Fruit fly (Drosophila melanogaster) whole organism, prepupa: ENCODE measurements around the gene CG15169.
A peak's percentile ranks its signal among the peaks of the same experiment; 100 is the strongest.

ENCODE experiments used
- Blimp-1 ChIP-seq: fragments of 200-800 bp; sonication (Bioruptor generic); optimal IDR thresholded peaks from 3 replicates; lab custom pipeline; 2017; ENCODE audit warnings: missing biosample characterization, missing genetic modification characterization, mild to moderate bottlenecking, moderate library complexity, missing genetic modification reagents
- CG10631 ChIP-seq: fragments of 200-800 bp; sonication (Bioruptor generic); optimal IDR thresholded peaks from 2 replicates; lab custom pipeline; 2016; ENCODE audit warnings: missing biosample characterization, missing genetic modification characterization
- CG11294 ChIP-seq: fragments of 200-800 bp; sonication (Bioruptor generic); IDR thresholded peaks from 2 replicates; pipeline ENCODE4 v1.3.6; 2022; ENCODE audit warnings: missing biosample characterization, missing genetic modification characterization
- CG11902 ChIP-seq: fragments of 200-800 bp; sonication (Bioruptor generic); optimal IDR thresholded peaks from 3 replicates; lab custom pipeline; 2016; ENCODE audit warnings: missing biosample characterization, missing genetic modification characterization
- CG15336 ChIP-seq: fragments of 200-800 bp; sonication (Bioruptor generic); IDR thresholded peaks from 2 replicates; pipeline ENCODE4 v1.3.6; 2022; ENCODE audit warnings: missing biosample characterization, missing genetic modification characterization
- CG34406 ChIP-seq: fragments of 200-800 bp; sonication (Bioruptor generic); optimal IDR thresholded peaks from 3 replicates; lab custom pipeline; 2016; ENCODE audit warnings: missing biosample characterization, missing genetic modification characterization
- CG3919 ChIP-seq: fragments of 200-800 bp; sonication (Bioruptor generic); optimal IDR thresholded peaks from 3 replicates; lab custom pipeline; 2016; ENCODE audit warnings: missing biosample characterization, missing genetic modification characterization
- CG4318 ChIP-seq: fragments of 200-800 bp; sonication (Bioruptor generic); optimal IDR thresholded peaks from 3 replicates; lab custom pipeline; 2017; ENCODE audit warnings: missing biosample characterization, mild to moderate bottlenecking, missing genetic modification characterization
- CG6163 ChIP-seq: fragments of 200-800 bp; sonication (Bioruptor generic); IDR thresholded peaks from 3 replicates; pipeline ENCODE4 v1.3.6; 2022; ENCODE audit warnings: missing biosample characterization, missing genetic modification characterization
- CG6276 ChIP-seq: fragments of 200-800 bp; sonication (Bioruptor generic); optimal IDR thresholded peaks from 2 replicates; lab custom pipeline; 2017; ENCODE audit warnings: missing biosample characterization, mild to moderate bottlenecking, missing genetic modification characterization
- CG6792 ChIP-seq: fragments of 200-800 bp; sonication (Bioruptor generic); optimal IDR thresholded peaks from 3 replicates; lab custom pipeline; 2016; ENCODE audit warnings: missing biosample characterization, missing genetic modification characterization
- CG6854 ChIP-seq: fragments of 200-800 bp; sonication (Bioruptor generic); optimal IDR thresholded peaks from 2 replicates; lab custom pipeline; 2017; ENCODE audit warnings: missing biosample characterization, mild to moderate bottlenecking, missing genetic modification characterization
- CG7368 ChIP-seq: fragments of 200-800 bp; sonication (Bioruptor generic); optimal IDR thresholded peaks from 3 replicates; lab custom pipeline; 2016; ENCODE audit warnings: missing biosample characterization, missing genetic modification characterization
- CG8119 ChIP-seq: fragments of 200-800 bp; sonication (Bioruptor generic); IDR thresholded peaks from 3 replicates; pipeline ENCODE4 v1.3.6; 2022; ENCODE audit warnings: missing biosample characterization, missing genetic modification characterization
- Eip75B ChIP-seq: fragments of 200-800 bp; sonication (Bioruptor generic); optimal IDR thresholded peaks from 3 replicates; lab custom pipeline; 2016; ENCODE audit warnings: missing biosample characterization, missing genetic modification characterization
- Eip78C ChIP-seq: fragments of 200-800 bp; sonication (Bioruptor generic); peaks from one replicate; lab custom pipeline; 2016; ENCODE audit warnings: missing biosample characterization, missing genetic modification characterization
- Ets21C ChIP-seq: fragments of 200-800 bp; sonication (Bioruptor generic); optimal IDR thresholded peaks from 3 replicates; lab custom pipeline; 2016; ENCODE audit warnings: missing biosample characterization, missing genetic modification characterization
- Gug ChIP-seq: fragments of 200-800 bp; sonication (Bioruptor generic); IDR thresholded peaks from 2 replicates; pipeline ENCODE4 v1.3.6; 2022; ENCODE audit warnings: missing biosample characterization, missing genetic modification characterization
- Hr39 ChIP-seq: fragments of 200-800 bp; sonication (Bioruptor generic); optimal IDR thresholded peaks from 2 replicates; lab custom pipeline; 2016; ENCODE audit warnings: missing biosample characterization, missing genetic modification characterization
- Hr4 ChIP-seq: fragments of 200-800 bp; sonication (Bioruptor generic); optimal IDR thresholded peaks from 3 replicates; lab custom pipeline; 2016; ENCODE audit warnings: missing biosample characterization, missing genetic modification characterization
- Lpt ChIP-seq: fragments of 200-800 bp; sonication (Bioruptor generic); optimal IDR thresholded peaks from 3 replicates; lab custom pipeline; 2016; ENCODE audit warnings: missing biosample characterization, missing genetic modification characterization
- Met ChIP-seq: fragments of 200-800 bp; sonication (Bioruptor generic); optimal IDR thresholded peaks from 3 replicates; lab custom pipeline; 2016; ENCODE audit warnings: missing biosample characterization, missing genetic modification characterization
- OdsH ChIP-seq: fragments of 200-800 bp; sonication (Bioruptor generic); optimal IDR thresholded peaks from 3 replicates; lab custom pipeline; 2016; ENCODE audit warnings: missing biosample characterization, missing genetic modification characterization
- Sox14 ChIP-seq: fragments of 200-800 bp; sonication (Bioruptor generic); optimal IDR thresholded peaks from 3 replicates; lab custom pipeline; 2016; ENCODE audit warnings: missing biosample characterization, missing genetic modification characterization
- Sox15 ChIP-seq: fragments of 200-800 bp; sonication (Bioruptor generic); optimal IDR thresholded peaks from 3 replicates; lab custom pipeline; 2016; ENCODE audit warnings: missing biosample characterization, missing genetic modification characterization
- achi ChIP-seq: fragments of 200-800 bp; sonication (Bioruptor generic); optimal IDR thresholded peaks from 3 replicates; lab custom pipeline; 2016; ENCODE audit warnings: missing biosample characterization, missing genetic modification characterization
- acj6 ChIP-seq: fragments of 200-800 bp; sonication (Bioruptor generic); optimal IDR thresholded peaks from 3 replicates; lab custom pipeline; 2016; ENCODE audit warnings: missing biosample characterization, missing genetic modification characterization
- cyc ChIP-seq: fragments of 200-800 bp; sonication (Bioruptor generic); optimal IDR thresholded peaks from 3 replicates; lab custom pipeline; 2016; ENCODE audit warnings: missing biosample characterization, missing genetic modification characterization
- dac ChIP-seq: fragments of 200-800 bp; sonication (Bioruptor generic); optimal IDR thresholded peaks from 2 replicates; lab custom pipeline; 2017; ENCODE audit warnings: missing biosample characterization, mild to moderate bottlenecking, missing genetic modification characterization
- dsx ChIP-seq: fragments of 200-800 bp; optimal IDR thresholded peaks from 3 replicates; lab custom pipeline; 2019; ENCODE audit warnings: missing biosample characterization, mild to moderate bottlenecking, missing genetic modification characterization, moderate library complexity; ENCODE audit not compliant: poor library complexity, severe bottlenecking
- eg ChIP-seq: fragments of 200-800 bp; sonication (Bioruptor generic); IDR thresholded peaks from 3 replicates; pipeline ENCODE4 v1.3.6; 2022; ENCODE audit warnings: missing biosample characterization, missing genetic modification characterization
- esn ChIP-seq: fragments of 200-800 bp; sonication (Bioruptor generic); optimal IDR thresholded peaks from 2 replicates; lab custom pipeline; 2016; ENCODE audit warnings: missing biosample characterization, mild to moderate bottlenecking, missing genetic modification characterization, moderate library complexity
- fd59A ChIP-seq: fragments of 200-800 bp; sonication (Bioruptor generic); optimal IDR thresholded peaks from 2 replicates; lab custom pipeline; 2017; ENCODE audit warnings: missing biosample characterization, mild to moderate bottlenecking, missing genetic modification characterization, missing genetic modification reagents
- fkh ChIP-seq: fragments of 200-800 bp; sonication (Bioruptor generic); optimal IDR thresholded peaks from 3 replicates; lab custom pipeline; 2017; ENCODE audit warnings: missing biosample characterization, mild to moderate bottlenecking, missing genetic modification characterization, moderate library complexity
- lz ChIP-seq: fragments of 200-800 bp; sonication (Bioruptor generic); optimal IDR thresholded peaks from 3 replicates; lab custom pipeline; 2016; ENCODE audit warnings: missing biosample characterization, missing genetic modification characterization
- net ChIP-seq: fragments of 200-800 bp; sonication (Bioruptor generic); optimal IDR thresholded peaks from 3 replicates; lab custom pipeline; 2016; ENCODE audit warnings: missing biosample characterization, missing genetic modification characterization
- pdm3 ChIP-seq: fragments of 200-800 bp; sonication (Bioruptor generic); optimal IDR thresholded peaks from 3 replicates; lab custom pipeline; 2016; ENCODE audit warnings: missing biosample characterization, missing genetic modification characterization
- salr ChIP-seq, 2 experiments: fragments of 200-800 bp; sonication (Bioruptor generic); optimal IDR thresholded peaks; 3 replicates each; lab custom pipeline; 2016 to 2018; ENCODE audit warnings: missing biosample characterization in 2 of 2, missing genetic modification characterization in 2 of 2, mild to moderate bottlenecking in 1 of 2
- spab ChIP-seq: fragments of 200-800 bp; sonication (Bioruptor generic); optimal IDR thresholded peaks from 2 replicates; lab custom pipeline; 2017; ENCODE audit warnings: missing biosample characterization, mild to moderate bottlenecking, missing genetic modification characterization, missing genetic modification reagents
- ss ChIP-seq, 2 experiments: fragments of 200-800 bp; sonication (Bioruptor generic); optimal IDR thresholded peaks; 2 replicates in 1 of 2; 3 replicates in 1 of 2; lab custom pipeline; 2017 to 2018; ENCODE audit warnings: mild to moderate bottlenecking in 2 of 2, missing biosample characterization in 2 of 2, missing genetic modification characterization in 2 of 2, moderate library complexity in 1 of 2
- svp ChIP-seq: fragments of 200-800 bp; sonication (Bioruptor generic); peaks from one replicate; lab custom pipeline; 2016; ENCODE audit warnings: missing biosample characterization, missing genetic modification characterization
- topi ChIP-seq: fragments of 200-800 bp; sonication (Bioruptor generic); optimal IDR thresholded peaks from 3 replicates; lab custom pipeline; 2016; ENCODE audit warnings: missing biosample characterization, missing genetic modification characterization
- vri ChIP-seq: fragments of 200-800 bp; sonication (Bioruptor generic); optimal IDR thresholded peaks from 3 replicates; lab custom pipeline; 2016; ENCODE audit warnings: missing biosample characterization, mild to moderate bottlenecking, missing genetic modification characterization

Gene CG15169

DNA sequence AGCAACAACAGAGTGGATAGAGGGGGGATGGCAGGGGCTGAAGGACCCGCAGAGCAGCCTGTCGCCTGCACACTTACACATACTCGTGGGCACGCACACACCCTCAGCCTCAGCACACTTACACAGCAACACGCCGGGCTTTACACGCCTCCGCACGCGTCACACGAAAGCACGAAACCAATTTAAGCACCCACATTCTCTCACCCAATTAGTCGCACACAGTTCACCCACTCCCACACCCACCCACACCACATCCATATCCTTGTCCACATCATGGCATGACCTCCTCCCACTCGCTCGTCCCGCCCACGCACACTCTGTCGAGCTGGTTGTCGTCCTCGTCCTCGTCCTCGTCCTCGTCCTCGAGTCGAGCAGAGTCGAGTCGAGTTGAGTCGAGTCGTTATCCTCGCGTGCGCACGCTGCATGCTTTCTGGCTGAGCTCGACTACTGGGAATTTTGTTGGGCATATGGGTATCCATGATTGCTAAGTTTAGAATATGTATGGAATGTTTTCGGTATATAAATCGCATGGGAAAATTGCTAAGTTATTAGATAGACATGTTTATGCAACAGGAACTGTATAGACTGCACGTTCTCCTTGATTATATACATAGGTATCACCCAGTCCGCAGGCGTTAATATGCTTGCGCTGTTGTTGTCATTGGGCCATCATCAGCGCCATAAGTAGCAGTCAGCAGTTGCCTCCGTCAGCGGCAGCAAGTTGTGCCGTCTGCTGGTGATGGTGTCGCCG, 21.2 kb downstream of the CG15169 start (continued):
- TF ChIP-seq svp (GFP tag; lab: Kevin White, UChicago) (peak; percentile 85), dsx (GFP tag; lab: Kevin White, UChicago) (peak; percentile 70), Hr4 (GFP tag; lab: Kevin White, UChicago) (peak; percentile 75), cyc (GFP tag; lab: Kevin White, UChicago) (peak; percentile 75), achi (GFP tag; lab: Kevin White, UChicago) (peak; percentile 71), esn (GFP tag; lab: Kevin White, UChicago) (peak; percentile 77), CG6276 (peak; percentile 57), acj6 (GFP tag; lab: Kevin White, UChicago) (peak; percentile 70), vri (peak; percentile 54), CG4318 (GFP tag; lab: Kevin White, UChicago) (no peak), salr (GFP tag; optimal IDR thresholded peaks at IDR 0.05; lab: Kevin White, UChicago) (peak; percentile 51 to 62), Met (GFP tag; lab: Kevin White, UChicago) (peak; percentile 74), Blimp-1 (GFP tag; lab: Kevin White, UChicago) (no peak), fkh (GFP tag; lab: Kevin White, UChicago) (peak; percentile 15), net (GFP tag; lab: Kevin White, UChicago) (peak; percentile 67), CG15336 (GFP tag; lab: Robert Waterston, UW) (peak; percentile 63), CG6792 (peak; percentile 75), CG10631 (GFP tag; lab: Kevin White, UChicago) (peak; percentile 73)

- TF ChIP-seq CG6854 (no peak), svp (GFP tag; lab: Kevin White, UChicago) (peak; percentile 9)
Measured at dm6 chr2L:19012776-19013328, 22.0 kb downstream of the CG15169 start.

DNA sequence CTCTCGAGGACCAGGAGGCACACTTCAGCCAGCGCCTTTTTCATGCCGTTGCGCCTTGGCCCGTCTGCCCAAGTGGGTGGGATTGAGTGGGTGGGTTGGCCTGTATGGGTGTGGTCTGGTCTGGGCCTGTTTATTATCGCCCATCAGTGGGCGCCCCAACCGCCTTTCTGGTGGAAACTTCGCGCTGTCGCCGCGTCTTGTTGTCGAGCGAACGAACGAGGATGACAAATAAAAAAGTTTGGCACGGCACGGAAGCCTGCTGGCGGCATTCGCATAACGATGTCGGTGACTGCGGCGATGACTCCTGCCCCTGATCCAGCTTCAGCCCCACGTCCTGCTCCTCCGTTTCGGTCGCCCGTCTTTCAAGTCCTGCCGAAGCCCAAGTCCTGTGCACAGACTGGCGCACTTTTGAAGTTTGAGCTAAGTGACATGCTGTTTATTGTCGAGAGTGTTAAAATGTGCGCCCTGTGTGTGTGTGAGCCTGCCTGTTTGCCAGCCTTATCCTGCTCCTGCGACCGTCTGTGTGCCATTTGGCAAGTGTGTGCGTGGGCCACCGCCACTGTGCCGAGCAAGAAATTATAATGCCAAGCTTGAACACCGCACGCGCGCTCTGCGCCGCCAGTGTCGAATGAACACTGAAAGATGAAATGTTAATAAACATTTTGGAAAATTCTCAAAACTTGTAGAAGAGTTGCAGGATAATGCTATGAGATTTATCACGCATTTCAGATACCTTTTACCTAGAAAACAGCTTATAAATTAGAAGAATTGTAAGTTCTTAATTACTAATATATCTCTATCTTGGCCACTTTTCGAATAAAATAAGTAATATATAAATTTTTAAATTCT, 23.4 kb downstream of the CG15169 start:
- TF ChIP-seq fd59A (GFP tag; lab: Kevin White, UChicago) = peak; percentile 23
- TF ChIP-seq Sox15 = no peak
- TF ChIP-seq Lpt = no peak
- peak; percentile 34 for TF ChIP-seq topi (GFP tag; lab: Kevin White, UChicago)
- no peak for TF ChIP-seq Gug (GFP tag; lab: Robert Waterston, UW)
- no peak for TF ChIP-seq CG11902
- no peak for TF ChIP-seq Hr39
- peak; percentile 14 for TF ChIP-seq Eip75B (GFP tag; lab: Kevin White, UChicago)
- no peak for TF ChIP-seq Sox14 (GFP tag; lab: Kevin White, UChicago)
- TF ChIP-seq acj6 (GFP tag; lab: Kevin White, UChicago) = peak; percentile 49
- no peak for TF ChIP-seq CG6163 (GFP tag; lab: Robert Waterston, UW)
- peak; percentile 30 for TF ChIP-seq CG3919
- no peak for TF ChIP-seq dac (GFP tag; lab: Kevin White, UChicago)
- peak; percentile 19 for TF ChIP-seq pdm3
- TF ChIP-seq achi (GFP tag; lab: Kevin White, UChicago) = peak; percentile 38
- no peak for TF ChIP-seq CG11294 (GFP tag; lab: Robert Waterston, UW)
- TF ChIP-seq salr (GFP tag; optimal IDR thresholded peaks at IDR 0.05; lab: Kevin White, UChicago) = peak in 1 of 2 experiments; percentile 35
- peak; percentile 23 for TF ChIP-seq fkh (GFP tag; lab: Kevin White, UChicago)
- TF ChIP-seq Eip78C = peak; percentile 86
- peak; percentile 61 for TF ChIP-seq dsx (GFP tag; lab: Kevin White, UChicago)
- no peak for TF ChIP-seq eg (GFP tag; lab: Robert Waterston, UW)
- TF ChIP-seq Met (GFP tag; lab: Kevin White, UChicago) = peak; percentile 11
- peak; percentile 40; the same call in 1 of the 3 replicates for TF ChIP-seq CG8119 (GFP tag; lab: Robert Waterston, UW)
- peak; percentile 22 for TF ChIP-seq lz
- TF ChIP-seq net (GFP tag; lab: Kevin White, UChicago) = no peak
- TF ChIP-seq CG7368 (GFP tag; lab: Kevin White, UChicago) = no peak
- peak; percentile 15 for TF ChIP-seq CG4318 (GFP tag; lab: Kevin White, UChicago)
- TF ChIP-seq CG34406 (GFP tag; lab: Kevin White, UChicago) = peak; percentile 19
- peak; percentile 41 for TF ChIP-seq CG10631 (GFP tag; lab: Kevin White, UChicago)
- TF ChIP-seq Ets21C = no peak
- peak; percentile 52 for TF ChIP-seq OdsH (GFP tag; lab: Kevin White, UChicago)
- peak; percentile 48 for TF ChIP-seq spab (GFP tag; lab: Kevin White, UChicago)
- TF ChIP-seq ss (GFP tag; optimal IDR thresholded peaks at IDR 0.05; lab: Kevin White, UChicago) = peak; percentile 55 to 66
